Worm (Caenorhabditis elegans) whole organism, L3 larva: ENCODE results near the gene cat-4.
A peak's percentile ranks its signal among the peaks of the same experiment; 100 is the strongest.

Experiments
- R02D3.7 ChIP-seq: fragments of 150-350 bp; optimal IDR thresholded peaks from 2 replicates; lab custom pipeline; 2014; ENCODE audit warnings: missing biosample characterization, missing genetic modification characterization
- ZK546.5 ChIP-seq: sonication (generic microtip); optimal IDR thresholded peaks from 2 replicates; lab custom pipeline; 2017; ENCODE audit warnings: missing biosample characterization, missing genetic modification characterization
- aly-2 ChIP-seq: fragments of 150-350 bp; optimal IDR thresholded peaks from 2 replicates; lab custom pipeline; 2014; ENCODE audit warnings: missing biosample characterization, missing genetic modification characterization
- ama-1 ChIP-seq: fragments of 150-350 bp; optimal IDR thresholded peaks from 2 replicates; lab custom pipeline; 2018
- ceh-16 ChIP-seq: sonication (generic microtip); optimal IDR thresholded peaks from 2 replicates; lab custom pipeline; 2017; ENCODE audit warnings: missing biosample characterization, missing genetic modification characterization
- ceh-28 ChIP-seq: fragments of 150-350 bp; optimal IDR thresholded peaks from 2 replicates; lab custom pipeline; 2014; ENCODE audit warnings: missing biosample characterization, missing genetic modification reagents, missing genetic modification characterization
- ceh-82 ChIP-seq: fragments of 150-350 bp; optimal IDR thresholded peaks from 2 replicates; lab custom pipeline; 2014; ENCODE audit warnings: missing biosample characterization, missing genetic modification characterization
- ceh-9 ChIP-seq: sonication (generic microtip); optimal IDR thresholded peaks from 2 replicates; lab custom pipeline; 2018; ENCODE audit warnings: missing biosample characterization, missing genetic modification characterization
- daf-12 ChIP-seq: fragments of 150-350 bp; optimal IDR thresholded peaks from 2 replicates; lab custom pipeline; 2014; ENCODE audit warnings: missing biosample characterization, missing genetic modification reagents, missing genetic modification characterization
- egl-27 ChIP-seq: sonication (generic microtip); optimal IDR thresholded peaks from 4 replicates; lab custom pipeline; 2017; ENCODE audit warnings: missing biosample characterization, missing genetic modification reagents, missing genetic modification characterization
- egl-5 ChIP-seq: fragments of 150-350 bp; optimal IDR thresholded peaks from 2 replicates; lab custom pipeline; 2017; ENCODE audit warnings: missing biosample characterization, missing genetic modification reagents, missing genetic modification characterization, inconsistent platforms
- elt-1 ChIP-seq: fragments of 150-350 bp; optimal IDR thresholded peaks from 2 replicates; lab custom pipeline; 2014; ENCODE audit warnings: missing biosample characterization, missing genetic modification characterization
- elt-2 ChIP-seq: sonication (generic microtip); optimal IDR thresholded peaks from 2 replicates; lab custom pipeline; 2016; ENCODE audit warnings: missing genetic modification reagents, mild to moderate bottlenecking, missing genetic modification characterization, missing compliant biosample characterization
- elt-3 ChIP-seq, 3 experiments: fragments of 150-350 bp in 1 of 3; sonication (generic microtip) in 2 of 3; optimal IDR thresholded peaks; 2 replicates in 2 of 3; 4 replicates in 1 of 3; lab custom pipeline; 2014 to 2017; ENCODE audit warnings: missing biosample characterization in 3 of 3, missing genetic modification characterization in 3 of 3
- eor-1 ChIP-seq, 2 experiments: fragments of 150-350 bp; optimal IDR thresholded peaks; 2 replicates each; lab custom pipeline; 2014 to 2018; ENCODE audit warnings: missing biosample characterization in 2 of 2, missing genetic modification characterization in 2 of 2
- fkh-10 ChIP-seq: sonication (generic microtip); optimal IDR thresholded peaks from 2 replicates; lab custom pipeline; 2017; ENCODE audit warnings: missing biosample characterization, missing genetic modification reagents, missing genetic modification characterization
- fkh-2 ChIP-seq: fragments of 150-350 bp; optimal IDR thresholded peaks from 2 replicates; lab custom pipeline; 2014; ENCODE audit warnings: missing biosample characterization, missing genetic modification reagents, missing genetic modification characterization
- fos-1 ChIP-seq: fragments of 150-350 bp; optimal IDR thresholded peaks from 2 replicates; lab custom pipeline; 2014; ENCODE audit warnings: missing biosample characterization, missing genetic modification characterization
- hmg-11 ChIP-seq: sonication (generic microtip); optimal IDR thresholded peaks from 2 replicates; lab custom pipeline; 2016; ENCODE audit warnings: missing genetic modification characterization, missing compliant biosample characterization
- jun-1 ChIP-seq: fragments of 150-350 bp; optimal IDR thresholded peaks from 2 replicates; lab custom pipeline; 2014; ENCODE audit warnings: missing biosample characterization, missing genetic modification reagents, missing genetic modification characterization
- lin-15B ChIP-seq: fragments of 150-350 bp; optimal IDR thresholded peaks from 2 replicates; lab custom pipeline; 2014; ENCODE audit warnings: missing biosample characterization, missing genetic modification characterization
- lin-39 ChIP-seq: fragments of 150-350 bp; optimal IDR thresholded peaks from 2 replicates; lab custom pipeline; 2018; ENCODE audit warnings: missing biosample characterization, missing genetic modification reagents, missing genetic modification characterization
- lsy-12 ChIP-seq: sonication (generic microtip); optimal IDR thresholded peaks from 2 replicates; lab custom pipeline; 2016; ENCODE audit warnings: mild to moderate bottlenecking, missing genetic modification characterization, missing compliant biosample characterization
- mdl-1 ChIP-seq: fragments of 150-350 bp; optimal IDR thresholded peaks from 2 replicates; lab custom pipeline; 2014; ENCODE audit warnings: missing biosample characterization, missing genetic modification characterization
- mml-1 ChIP-seq: fragments of 150-350 bp; sonication (generic microtip); optimal IDR thresholded peaks from 3 replicates; lab custom pipeline; 2014; ENCODE audit warnings: missing biosample characterization, missing genetic modification characterization
- nfya-1 ChIP-seq: sonication (generic microtip); optimal IDR thresholded peaks from 2 replicates; lab custom pipeline; 2017; ENCODE audit warnings: missing genetic modification characterization, mild to moderate bottlenecking, missing compliant biosample characterization, antibody characterized with exemption, moderate library complexity; ENCODE audit not compliant: insufficient read depth
- nhr-11 ChIP-seq: fragments of 150-350 bp; optimal IDR thresholded peaks from 2 replicates; lab custom pipeline; 2014; ENCODE audit warnings: missing biosample characterization, missing genetic modification characterization
- nhr-12 ChIP-seq: fragments of 150-350 bp; optimal IDR thresholded peaks from 2 replicates; lab custom pipeline; 2014; ENCODE audit warnings: missing biosample characterization, missing genetic modification characterization
- nhr-23 ChIP-seq: fragments of 150-350 bp; optimal IDR thresholded peaks from 2 replicates; lab custom pipeline; 2014; ENCODE audit warnings: missing biosample characterization, missing genetic modification reagents, missing genetic modification characterization
- nhr-237 ChIP-seq: fragments of 150-350 bp; optimal IDR thresholded peaks from 2 replicates; lab custom pipeline; 2014; ENCODE audit warnings: missing biosample characterization, missing genetic modification characterization
- nhr-25 ChIP-seq: sonication (generic microtip); optimal IDR thresholded peaks from 2 replicates; lab custom pipeline; 2017; ENCODE audit warnings: missing biosample characterization, missing genetic modification characterization
- nhr-28 ChIP-seq: fragments of 150-350 bp; optimal IDR thresholded peaks from 2 replicates; lab custom pipeline; 2014; ENCODE audit warnings: missing biosample characterization, missing genetic modification characterization
- nhr-43 ChIP-seq: sonication (generic microtip); optimal IDR thresholded peaks from 2 replicates; lab custom pipeline; 2016; ENCODE audit warnings: mild to moderate bottlenecking, missing genetic modification characterization, missing compliant biosample characterization; ENCODE audit not compliant: poor library complexity, severe bottlenecking
- nhr-67 ChIP-seq: fragments of 150-350 bp; optimal IDR thresholded peaks from 2 replicates; lab custom pipeline; 2014; ENCODE audit warnings: missing biosample characterization, missing genetic modification characterization
- nhr-76 ChIP-seq: fragments of 150-350 bp; sonication (generic microtip); optimal IDR thresholded peaks from 5 replicates; lab custom pipeline; 2014; ENCODE audit warnings: missing biosample characterization, missing genetic modification characterization
- nhr-77 ChIP-seq: fragments of 150-350 bp; optimal IDR thresholded peaks from 2 replicates; lab custom pipeline; 2014; ENCODE audit warnings: missing biosample characterization, missing genetic modification characterization
- pha-4 ChIP-seq: fragments of 150-350 bp; optimal IDR thresholded peaks from 2 replicates; lab custom pipeline; 2014; ENCODE audit warnings: missing biosample characterization, missing genetic modification reagents, missing genetic modification characterization
- pqm-1 ChIP-seq: fragments of 150-350 bp; optimal IDR thresholded peaks from 2 replicates; lab custom pipeline; 2017; ENCODE audit warnings: missing biosample characterization, missing genetic modification characterization, inconsistent platforms
- sea-2 ChIP-seq: fragments of 150-350 bp; sonication (generic microtip); optimal IDR thresholded peaks from 4 replicates; lab custom pipeline; 2014; ENCODE audit warnings: missing biosample characterization, missing genetic modification reagents, missing genetic modification characterization
- skn-1 ChIP-seq: fragments of 150-350 bp; optimal IDR thresholded peaks from 2 replicates; lab custom pipeline; 2014; ENCODE audit warnings: missing biosample characterization, missing genetic modification characterization
- snpc-4 ChIP-seq: fragments of 150-350 bp; optimal IDR thresholded peaks from 2 replicates; lab custom pipeline; 2014; ENCODE audit warnings: missing biosample characterization, missing genetic modification characterization
- tbx-2 ChIP-seq: sonication (generic microtip); optimal IDR thresholded peaks from 2 replicates; lab custom pipeline; 2016; ENCODE audit warnings: mild to moderate bottlenecking, missing genetic modification characterization, missing compliant biosample characterization
- unc-39 ChIP-seq: sonication (generic microtip); optimal IDR thresholded peaks from 4 replicates; lab custom pipeline; 2017; ENCODE audit warnings: missing biosample characterization, missing genetic modification characterization
- unc-62 ChIP-seq: fragments of 150-350 bp; sonication (generic microtip); optimal IDR thresholded peaks from 4 replicates; lab custom pipeline; 2014; ENCODE audit warnings: missing biosample characterization, missing genetic modification reagents, missing genetic modification characterization
- zag-1 ChIP-seq: fragments of 150-350 bp; optimal IDR thresholded peaks from 2 replicates; lab custom pipeline; 2014; ENCODE audit warnings: missing biosample characterization, missing genetic modification characterization
- ztf-11 ChIP-seq: fragments of 150-350 bp; optimal IDR thresholded peaks from 2 replicates; lab custom pipeline; 2014; ENCODE audit warnings: missing biosample characterization, missing genetic modification characterization
- ztf-4 ChIP-seq: fragments of 150-350 bp; optimal IDR thresholded peaks from 2 replicates; lab custom pipeline; 2014; ENCODE audit warnings: missing biosample characterization, missing genetic modification characterization

The cat-4 gene

DNA sequence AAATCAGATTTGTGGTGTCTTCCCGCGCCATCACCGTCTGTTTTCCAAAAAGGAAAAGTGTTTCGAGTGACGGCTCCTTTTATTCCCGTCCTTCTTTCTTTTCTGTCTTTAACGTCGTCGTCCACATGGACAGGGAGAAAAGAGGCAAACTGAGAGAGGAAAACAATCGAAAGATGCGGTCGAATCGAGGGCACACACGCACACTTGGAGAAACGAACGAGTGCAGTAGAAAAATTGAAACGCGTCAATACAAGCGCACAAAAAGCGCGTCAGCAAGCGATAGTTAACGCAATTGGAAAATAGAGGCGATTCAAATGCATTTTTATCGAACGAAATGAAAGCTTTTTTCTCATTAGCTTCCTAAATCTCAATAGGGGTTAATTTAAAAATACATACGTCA lies 27.9 kb upstream of the cat-4 start:
- TF ChIP-seq nhr-28 (tag; lab: Kevin White, UChicago) (no peak), mml-1 (no peak), mdl-1 (tag; lab: Kevin White, UChicago) (peak; percentile 65), skn-1 (tag; lab: Kevin White, UChicago) (peak; percentile 62), sea-2 (GFP tag; lab: Kevin White, UChicago) (no peak), elt-3 (tag; optimal IDR thresholded peaks at IDR 0.05; lab: Kevin White, UChicago) (peak in 1 of 3 experiments; percentile 29), hmg-11 (peak; percentile 91), elt-1 (tag; lab: Kevin White, UChicago) (peak; percentile 47), tbx-2 (peak; percentile 86), nhr-76 (tag; lab: Kevin White, UChicago) (no peak), lsy-12 (tag; lab: Kevin White, UChicago) (peak; percentile 71), lin-15B (peak; percentile 93), fos-1 (no peak), nhr-77 (tag; lab: Kevin White, UChicago) (peak; percentile 48), ama-1 (peak; percentile 67), fkh-10 (GFP tag; lab: Kevin White, UChicago) (peak; percentile 37), ceh-28 (tag; lab: Kevin White, UChicago) (peak; percentile 85), egl-27 (peak; percentile 61), aly-2 (tag; lab: Kevin White, UChicago) (no peak), lin-39 (tag; lab: Kevin White, UChicago) (peak; percentile 86), R02D3.7 (tag; lab: Kevin White, UChicago) (peak; percentile 75), ceh-16 (tag; lab: Kevin White, UChicago) (no peak), ztf-4 (tag; lab: Kevin White, UChicago) (peak; percentile 53), eor-1 (tag; optimal IDR thresholded peaks at IDR 0.05; lab: Kevin White, UChicago) (no peak), nhr-237 (tag; lab: Kevin White, UChicago) (no peak), nhr-11 (tag; lab: Kevin White, UChicago) (no peak), nfya-1 (peak; percentile 95), fkh-2 (no peak), unc-39 (no peak), nhr-43 (tag; lab: Kevin White, UChicago) (peak; percentile 89), snpc-4 (tag; lab: Kevin White, UChicago) (peak; percentile 93), nhr-25 (tag; lab: Kevin White, UChicago) (peak; percentile 97), zag-1 (tag; lab: Kevin White, UChicago) (peak; percentile 32), ztf-11 (tag; lab: Kevin White, UChicago) (no peak), pha-4 (tag; lab: Kevin White, UChicago) (peak; percentile 94), jun-1 (tag; lab: Kevin White, UChicago) (peak; percentile 87), elt-2 (tag; lab: Kevin White, UChicago) (peak; percentile 58), ceh-82 (tag; lab: Kevin White, UChicago) (peak; percentile 73), nhr-23 (tag; lab: Kevin White, UChicago) (peak; percentile 92), daf-12 (tag; lab: Kevin White, UChicago) (no peak), unc-62 (GFP tag; lab: Kevin White, UChicago) (peak; percentile 61), pqm-1 (tag; lab: Kevin White, UChicago) (peak; percentile 56), nhr-67 (tag; lab: Kevin White, UChicago) (no peak), egl-5 (tag; lab: Kevin White, UChicago) (peak; percentile 78), ceh-9 (tag; lab: Kevin White, UChicago) (no peak), ZK546.5 (tag; lab: Kevin White, UChicago) (peak; percentile 36), nhr-12 (no peak)
